Worm (Caenorhabditis elegans) whole organism, L1 larva: ENCODE results near the gene rom-2.

Source experiments
- ama-1 ChIP-seq: fragments of 150-350 bp; optimal IDR thresholded peaks from 2 replicates; lab custom pipeline; 2014
- ceh-82 ChIP-seq, 3 experiments: fragments of 150-350 bp in 1 of 3; sonication (generic microtip) in 2 of 3; optimal IDR thresholded peaks; 2 replicates each; lab custom pipeline; 2014 to 2017; ENCODE audit warnings: missing biosample characterization in 3 of 3, missing genetic modification characterization in 3 of 3
- dsc-1 ChIP-seq: sonication (generic microtip); optimal IDR thresholded peaks from 2 replicates; lab custom pipeline; 2016; ENCODE audit warnings: mild to moderate bottlenecking, missing genetic modification characterization, missing compliant biosample characterization
- fos-1 ChIP-seq: fragments of 150-350 bp; optimal IDR thresholded peaks from 2 replicates; lab custom pipeline; 2014; ENCODE audit warnings: missing biosample characterization, missing genetic modification characterization
- grh-1 ChIP-seq: fragments of 200-800 bp; sonication (Bioruptor generic); IDR thresholded peaks from 2 replicates; pipeline ENCODE4 v1.3.6; 2022; ENCODE audit warnings: missing genetic modification reagents, missing genetic modification characterization, missing compliant biosample characterization
- lin-15B ChIP-seq: fragments of 150-350 bp; sonication (generic microtip); optimal IDR thresholded peaks from 3 replicates; lab custom pipeline; 2014; ENCODE audit warnings: missing biosample characterization, missing genetic modification characterization
- mep-1 ChIP-seq: fragments of 150-350 bp; optimal IDR thresholded peaks from 2 replicates; lab custom pipeline; 2014; ENCODE audit warnings: missing biosample characterization, missing genetic modification characterization
- nhr-237 ChIP-seq: fragments of 150-350 bp; optimal IDR thresholded peaks from 2 replicates; lab custom pipeline; 2014; ENCODE audit warnings: missing biosample characterization, missing genetic modification characterization
- pag-3 ChIP-seq: sonication (generic microtip); optimal IDR thresholded peaks from 2 replicates; lab custom pipeline; 2017; ENCODE audit warnings: missing genetic modification characterization, mild to moderate bottlenecking, missing compliant biosample characterization, antibody characterized with exemption, borderline replicate concordance; ENCODE audit not compliant: insufficient read depth

DNA sequence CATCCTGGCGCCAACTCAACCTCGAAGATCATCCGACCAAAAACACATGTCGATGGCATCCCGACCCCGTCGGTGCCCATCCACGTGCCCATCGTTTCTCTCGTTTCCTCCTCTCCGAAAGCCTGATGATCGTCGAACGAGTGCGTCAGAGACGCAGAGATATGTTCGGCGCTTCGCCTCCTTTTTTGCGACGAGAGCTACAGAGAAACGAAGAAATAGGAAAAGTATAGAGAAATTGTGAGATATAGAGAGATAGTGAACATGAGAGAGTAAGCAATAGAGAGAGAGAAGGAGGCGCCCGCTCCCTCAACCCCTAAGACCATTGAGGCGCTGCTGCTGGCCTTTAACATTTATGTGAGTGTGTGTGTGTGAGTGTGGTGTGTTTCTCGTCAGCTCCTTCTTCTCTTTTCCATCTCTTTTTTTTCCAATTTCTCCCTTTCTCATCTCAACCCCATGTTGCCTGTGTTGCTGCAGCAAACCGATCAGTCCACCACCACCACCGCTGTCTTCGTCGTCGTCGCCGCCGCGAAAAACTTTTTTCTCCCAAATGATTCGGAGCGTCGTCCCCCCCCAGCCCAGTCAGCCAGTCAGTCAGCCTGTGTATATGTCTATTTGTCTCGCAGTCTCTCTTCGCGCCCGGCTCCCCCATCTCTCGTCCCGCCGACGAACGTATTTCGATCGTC, 23.8 kb upstream of the rom-2 start, which contains the start of gene hlh-11:
- TF ChIP-seq ceh-82 (tag; optimal IDR thresholded peaks at IDR 0.05; lab: Kevin White, UChicago) (peak; percentile 51 to 81 (median 70)), mep-1 (tag; lab: Kevin White, UChicago) (peak; percentile 95), ama-1 (lab: Kevin White, UChicago) (no peak), nhr-237 (tag; lab: Kevin White, UChicago) (peak; percentile 39), pag-3 (tag; lab: Kevin White, UChicago) (peak; percentile 57), grh-1 (GFP tag; lab: Robert Waterston, UW) (peak; percentile 28), lin-15B (peak; percentile 38), dsc-1 (tag; lab: Kevin White, UChicago) (peak; percentile 95), fos-1 (tag; lab: Kevin White, UChicago) (peak; percentile 58)
